Worm (Caenorhabditis elegans): Measurements from ENCODE around the gene K12D12.4.

ce11 chrII:11899761-11900160 is 34.2 kb upstream of the K12D12.4 start:
- TF ChIP-seq ztf-29 (GFP tag; IDR thresholded peaks at IDR 0.05) = no peak
- no peak for TF ChIP-seq T22C8.4 (GFP tag; IDR thresholded peaks at IDR 0.05)
- TF ChIP-seq tab-1 (GFP tag; IDR thresholded peaks at IDR 0.05) = no peak
- no peak for TF ChIP-seq ref-1 (GFP tag; conservative IDR thresholded peaks at IDR 0.05)
- TF ChIP-seq flt-1 (GFP tag; IDR thresholded peaks at IDR 0.05) = no peak
- no peak for TF ChIP-seq med-1 (GFP tag; optimal IDR thresholded peaks at IDR 0.05; ENCODE audit: insufficient read depth)
- TF ChIP-seq klf-2 (GFP tag; conservative IDR thresholded peaks at IDR 0.05) = no peak
- no peak for TF ChIP-seq cog-1 (tag; optimal IDR thresholded peaks at IDR 0.05)
- no peak for TF ChIP-seq ztf-23 (GFP tag; IDR thresholded peaks at IDR 0.05)
